Worm (Caenorhabditis elegans) whole organism, L4 larva: Measurements from ENCODE around the gene F09F7.6.

Experiments used
- F49E8.2 ChIP-seq: sonication (generic microtip); optimal IDR thresholded peaks from 2 replicates; lab custom pipeline; 2016; ENCODE audit warnings: missing compliant biosample characterization, mild to moderate bottlenecking, missing genetic modification characterization, borderline replicate concordance
- R02D3.7 ChIP-seq: fragments of 150-350 bp; sonication (generic microtip); optimal IDR thresholded peaks from 3 replicates; lab custom pipeline; 2014; ENCODE audit warnings: missing biosample characterization, missing genetic modification characterization
- Y105C5A.15 ChIP-seq: fragments of 200-800 bp; sonication (Bioruptor generic); IDR thresholded peaks from 2 replicates; pipeline ENCODE4 v1.3.6; 2022; ENCODE audit warnings: missing genetic modification characterization, missing compliant biosample characterization
- Y5F2A.4 ChIP-seq: fragments of 200-800 bp; sonication (Bioruptor generic); optimal IDR thresholded peaks from 2 replicates; lab custom pipeline; 2018; ENCODE audit warnings: mild to moderate bottlenecking, missing genetic modification characterization, missing compliant biosample characterization
- ZK337.2 ChIP-seq: fragments of 200-800 bp; sonication (Bioruptor generic); IDR thresholded peaks from 2 replicates; pipeline ENCODE4 v1.3.6; 2022; ENCODE audit warnings: missing genetic modification reagents, missing genetic modification characterization, missing compliant biosample characterization
- aly-2 ChIP-seq: sonication (generic microtip); optimal IDR thresholded peaks from 2 replicates; lab custom pipeline; 2018; ENCODE audit warnings: missing biosample characterization, missing genetic modification characterization
- ceh-28 ChIP-seq: fragments of 150-350 bp; optimal IDR thresholded peaks from 2 replicates; lab custom pipeline; 2014; ENCODE audit warnings: missing biosample characterization, missing genetic modification reagents, missing genetic modification characterization
- ceh-32 ChIP-seq: sonication (generic microtip); optimal IDR thresholded peaks from 2 replicates; lab custom pipeline; 2016; ENCODE audit warnings: mild to moderate bottlenecking, missing genetic modification characterization, missing compliant biosample characterization; ENCODE audit not compliant: poor library complexity
- ceh-44 ChIP-seq: fragments of 200-800 bp; sonication (Bioruptor generic); IDR thresholded peaks from 2 replicates; pipeline ENCODE4 v1.3.6; 2022; ENCODE audit warnings: missing genetic modification reagents, missing genetic modification characterization, missing compliant biosample characterization
- ceh-62 ChIP-seq: sonication (generic microtip); optimal IDR thresholded peaks from 2 replicates; lab custom pipeline; 2017; ENCODE audit warnings: missing biosample characterization, missing genetic modification characterization
- ceh-82 ChIP-seq: sonication (generic microtip); optimal IDR thresholded peaks from 2 replicates; lab custom pipeline; 2017; ENCODE audit warnings: missing biosample characterization, missing genetic modification characterization
- daf-12 ChIP-seq: fragments of 150-350 bp; optimal IDR thresholded peaks from 2 replicates; lab custom pipeline; 2014; ENCODE audit warnings: missing biosample characterization, missing genetic modification reagents, missing genetic modification characterization
- daf-16 ChIP-seq, 3 experiments: sonication (generic microtip); optimal IDR thresholded peaks; 2 replicates each; lab custom pipeline; 2016 to 2017; ENCODE audit warnings: missing genetic modification characterization in 3 of 3, missing genetic modification reagents in 3 of 3, mild to moderate bottlenecking in 2 of 3, missing compliant biosample characterization in 2 of 3, missing biosample characterization in 1 of 3, moderate library complexity in 1 of 3
- daf-8 ChIP-seq: fragments of 200-800 bp; sonication (Bioruptor generic); IDR thresholded peaks from 2 replicates; pipeline ENCODE4 v1.3.6; 2022; ENCODE audit warnings: missing genetic modification characterization, missing compliant biosample characterization
- dmd-8 ChIP-seq: fragments of 200-800 bp; sonication (Bioruptor generic); IDR thresholded peaks from 2 replicates; pipeline ENCODE4 v1.3.6; 2022; ENCODE audit warnings: missing genetic modification characterization, missing compliant biosample characterization
- dve-1 ChIP-seq: sonication (generic microtip); optimal IDR thresholded peaks from 2 replicates; lab custom pipeline; 2017; ENCODE audit warnings: antibody characterized with exemption, mild to moderate bottlenecking, missing genetic modification characterization, missing compliant biosample characterization; ENCODE audit not compliant: insufficient read depth
- egl-27 ChIP-seq: sonication (generic microtip); optimal IDR thresholded peaks from 3 replicates; lab custom pipeline; 2017; ENCODE audit warnings: missing biosample characterization, missing genetic modification reagents, missing genetic modification characterization
- egl-43 ChIP-seq: fragments of 200-800 bp; sonication (Bioruptor generic); IDR thresholded peaks from 2 replicates; pipeline ENCODE4 v1.3.6; 2022; ENCODE audit warnings: missing genetic modification reagents, missing genetic modification characterization, missing compliant biosample characterization
- fos-1 ChIP-seq: fragments of 150-350 bp; optimal IDR thresholded peaks from 2 replicates; lab custom pipeline; 2014; ENCODE audit warnings: missing biosample characterization, missing genetic modification characterization
- gei-8 ChIP-seq: fragments of 200-800 bp; sonication (Bioruptor generic); optimal IDR thresholded peaks from 2 replicates; lab custom pipeline; 2018; ENCODE audit warnings: mild to moderate bottlenecking, missing genetic modification characterization, missing compliant biosample characterization
- hif-1 ChIP-seq, 2 experiments: sonication (generic microtip); optimal IDR thresholded peaks; 2 replicates each; lab custom pipeline; 2016 to 2017; ENCODE audit warnings: missing compliant biosample characterization in 2 of 2, missing genetic modification characterization in 2 of 2, missing genetic modification reagents in 2 of 2, missing genotype in 2 of 2, mild to moderate bottlenecking in 1 of 2
- hlh-11 ChIP-seq: fragments of 200-800 bp; sonication (Bioruptor generic); optimal IDR thresholded peaks from 2 replicates; lab custom pipeline; 2018; ENCODE audit warnings: mild to moderate bottlenecking, missing genetic modification characterization, missing compliant biosample characterization
- hmg-1.1 ChIP-seq: fragments of 200-800 bp; sonication (Bioruptor generic); IDR thresholded peaks from 2 replicates; pipeline ENCODE4 v1.3.6; 2022; ENCODE audit warnings: missing genetic modification reagents, missing genetic modification characterization, missing compliant biosample characterization
- jun-1 ChIP-seq: fragments of 150-350 bp; optimal IDR thresholded peaks from 2 replicates; lab custom pipeline; 2014; ENCODE audit warnings: missing biosample characterization, missing genetic modification reagents, missing genetic modification characterization
- lim-7 ChIP-seq: fragments of 200-800 bp; sonication (Bioruptor generic); IDR thresholded peaks from 2 replicates; pipeline ENCODE4 v1.3.6; 2022; ENCODE audit warnings: missing genetic modification characterization, missing compliant biosample characterization
- lin-13 ChIP-seq: fragments of 150-350 bp; optimal IDR thresholded peaks from 2 replicates; lab custom pipeline; 2014; ENCODE audit warnings: missing biosample characterization, missing genetic modification reagents, missing genetic modification characterization
- lir-3 ChIP-seq: sonication (generic microtip); optimal IDR thresholded peaks from 2 replicates; lab custom pipeline; 2016; ENCODE audit warnings: mild to moderate bottlenecking, missing genetic modification characterization, missing compliant biosample characterization
- lsy-2 ChIP-seq, 2 experiments: fragments of 150-350 bp in 1 of 2; sonication (generic microtip) in 1 of 2; optimal IDR thresholded peaks; 2 replicates each; lab custom pipeline; 2014 to 2017; ENCODE audit warnings: missing biosample characterization in 2 of 2, missing genetic modification characterization in 2 of 2
- mdt-29 ChIP-seq: fragments of 200-800 bp; sonication (Bioruptor generic); IDR thresholded peaks from 2 replicates; pipeline ENCODE4 v1.3.6; 2022; ENCODE audit warnings: missing genetic modification reagents, missing genetic modification characterization, missing compliant biosample characterization
- mep-1 ChIP-seq: fragments of 150-350 bp; sonication (generic microtip); optimal IDR thresholded peaks from 3 replicates; lab custom pipeline; 2014; ENCODE audit warnings: missing biosample characterization, missing genetic modification characterization
- mxl-3 ChIP-seq: fragments of 200-800 bp; sonication (Bioruptor generic); optimal IDR thresholded peaks from 2 replicates; lab custom pipeline; 2018; ENCODE audit warnings: mild to moderate bottlenecking, missing genetic modification characterization, missing compliant biosample characterization
- nhr-11 ChIP-seq: fragments of 150-350 bp; optimal IDR thresholded peaks from 2 replicates; lab custom pipeline; 2014; ENCODE audit warnings: missing biosample characterization, missing genetic modification characterization
- nhr-28 ChIP-seq: fragments of 150-350 bp; optimal IDR thresholded peaks from 2 replicates; lab custom pipeline; 2014; ENCODE audit warnings: missing biosample characterization, missing genetic modification characterization
- nhr-48 ChIP-seq: sonication (generic microtip); optimal IDR thresholded peaks from 2 replicates; lab custom pipeline; 2016; ENCODE audit warnings: mild to moderate bottlenecking, missing genetic modification characterization, missing compliant biosample characterization
- nhr-6 ChIP-seq: fragments of 150-350 bp; optimal IDR thresholded peaks from 2 replicates; lab custom pipeline; 2014; ENCODE audit warnings: missing biosample characterization, missing genetic modification characterization
- php-3 ChIP-seq: fragments of 200-800 bp; sonication (Bioruptor generic); IDR thresholded peaks from 2 replicates; pipeline ENCODE4 v1.3.6; 2022; ENCODE audit warnings: missing genetic modification reagents, missing genetic modification characterization, missing compliant biosample characterization
- skn-1 ChIP-seq: fragments of 150-350 bp; optimal IDR thresholded peaks from 2 replicates; lab custom pipeline; 2014; ENCODE audit warnings: missing biosample characterization, missing genetic modification characterization
- snpc-1.2 ChIP-seq: fragments of 200-800 bp; sonication (Bioruptor generic); IDR thresholded peaks from 2 replicates; pipeline ENCODE4 v1.3.6; 2022; ENCODE audit warnings: missing genetic modification reagents, missing genetic modification characterization, missing compliant biosample characterization
- spr-1 ChIP-seq: sonication (generic microtip); optimal IDR thresholded peaks from 2 replicates; lab custom pipeline; 2016; ENCODE audit warnings: mild to moderate bottlenecking, missing genetic modification characterization, missing compliant biosample characterization
- spr-3 ChIP-seq: fragments of 200-800 bp; sonication (Bioruptor generic); optimal IDR thresholded peaks from 2 replicates; lab custom pipeline; 2018; ENCODE audit warnings: mild to moderate bottlenecking, missing genetic modification characterization, missing compliant biosample characterization
- tag-97 ChIP-seq: fragments of 200-800 bp; sonication (Bioruptor generic); IDR thresholded peaks from 2 replicates; pipeline ENCODE4 v1.3.6; 2022; ENCODE audit warnings: missing genetic modification characterization, missing compliant biosample characterization
- tra-1 ChIP-seq: fragments of 200-800 bp; sonication (Bioruptor generic); IDR thresholded peaks from 2 replicates; pipeline ENCODE4 v1.3.6; 2022; ENCODE audit warnings: missing genetic modification reagents, missing genetic modification characterization, missing compliant biosample characterization
- unc-130 ChIP-seq: sonication (generic microtip); optimal IDR thresholded peaks from 2 replicates; lab custom pipeline; 2016; ENCODE audit warnings: missing genetic modification reagents, missing genetic modification characterization, missing compliant biosample characterization
- vab-7 ChIP-seq: fragments of 200-800 bp; sonication (Bioruptor generic); IDR thresholded peaks from 2 replicates; pipeline ENCODE4 v1.3.6; 2022; ENCODE audit warnings: missing genetic modification reagents, missing genetic modification characterization, missing compliant biosample characterization
- zag-1 ChIP-seq: fragments of 150-350 bp; optimal IDR thresholded peaks from 2 replicates; lab custom pipeline; 2014; ENCODE audit warnings: missing biosample characterization, missing genetic modification characterization
- zfp-2 ChIP-seq: sonication (generic microtip); optimal IDR thresholded peaks from 2 replicates; lab custom pipeline; 2016; ENCODE audit warnings: mild to moderate bottlenecking, missing genetic modification characterization, missing compliant biosample characterization
- zfp-3 ChIP-seq: fragments of 200-800 bp; sonication (Bioruptor generic); conservative IDR thresholded peaks from 2 replicates; pipeline ENCODE4 v1.3.6; 2022; ENCODE audit warnings: missing genetic modification reagents, missing genetic modification characterization, missing compliant biosample characterization
- zip-11 ChIP-seq: fragments of 200-800 bp; sonication (Bioruptor generic); IDR thresholded peaks from 2 replicates; pipeline ENCODE4 v1.3.6; 2022; ENCODE audit warnings: missing genetic modification characterization, missing compliant biosample characterization
- ztf-11 ChIP-seq: fragments of 150-350 bp; optimal IDR thresholded peaks from 2 replicates; lab custom pipeline; 2014; ENCODE audit warnings: missing biosample characterization, missing genetic modification characterization
- ztf-7 ChIP-seq: fragments of 150-350 bp; optimal IDR thresholded peaks from 2 replicates; lab custom pipeline; 2014; ENCODE audit warnings: missing biosample characterization, missing genetic modification characterization

F09F7.6 gene

DNA sequence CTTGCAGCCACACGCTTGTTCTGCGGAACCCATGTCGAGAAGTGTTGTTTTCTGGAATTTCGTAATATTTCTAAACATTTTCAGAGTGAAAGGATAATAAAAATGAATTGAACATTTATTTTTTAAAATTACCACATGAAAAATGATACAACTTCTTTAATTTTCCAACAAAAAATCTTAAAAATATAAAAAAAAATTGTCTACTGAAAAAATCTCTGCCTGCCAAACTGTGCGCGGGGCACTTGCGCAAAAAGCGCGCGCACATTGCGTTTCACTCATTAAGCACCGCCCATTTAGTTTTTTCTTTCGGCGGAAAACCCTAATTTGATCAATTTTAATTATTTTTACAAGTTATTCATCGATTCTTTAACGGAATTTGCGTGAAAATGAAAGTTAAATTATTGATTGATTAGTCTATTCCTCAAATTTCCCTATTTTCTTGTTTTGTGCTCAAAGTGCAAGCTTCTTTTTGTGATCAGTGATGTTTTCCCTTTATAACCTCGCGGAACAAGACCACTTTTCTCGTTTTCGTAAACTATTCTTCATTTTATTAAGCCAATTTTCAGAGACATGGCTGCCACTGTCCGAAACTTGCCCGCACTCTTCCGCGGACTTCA, 3.1 kb upstream of the F09F7.6 start, which contains the start of the genes nmad-1 and hach-1 (continued):
- no peak for TF ChIP-seq gei-8 (GFP tag; lab: Kevin White, UChicago)
- no peak for TF ChIP-seq jun-1
- no peak for TF ChIP-seq zip-11 (GFP tag; lab: Robert Waterston, UW)
- no peak for TF ChIP-seq ztf-11 (tag; lab: Kevin White, UChicago)
- peak; percentile 69 for TF ChIP-seq nhr-48 (tag; lab: Kevin White, UChicago)
- peak; percentile 13 for TF ChIP-seq zfp-2
- TF ChIP-seq mep-1 = peak; percentile 87
- no peak for TF ChIP-seq mxl-3 (GFP tag; lab: Kevin White, UChicago)
- TF ChIP-seq nhr-6 (tag; lab: Kevin White, UChicago) = peak; percentile 48
- 0 out of 2 replicates have a peak, but pooled peaks have one; percentile 46 for TF ChIP-seq php-3 (GFP tag; lab: Robert Waterston, UW)
- TF ChIP-seq hlh-11 (tag; lab: Kevin White, UChicago) = peak; percentile 67
- no peak for TF ChIP-seq ceh-44
- no peak for TF ChIP-seq fos-1 (tag; lab: Kevin White, UChicago)
- TF ChIP-seq snpc-1.2 (GFP tag; lab: Robert Waterston, UW) = no peak
- no peak for TF ChIP-seq Y105C5A.15 (GFP tag; lab: Robert Waterston, UW)
- 0 out of 2 replicates have a peak, but pooled peaks have one; percentile 57 for TF ChIP-seq egl-43 (GFP tag; lab: Robert Waterston, UW)
- TF ChIP-seq ceh-82 (tag; lab: Kevin White, UChicago) = no peak
- TF ChIP-seq R02D3.7 (tag; lab: Kevin White, UChicago) = no peak
- no peak for TF ChIP-seq nhr-11 (tag; lab: Kevin White, UChicago)
- TF ChIP-seq daf-16 (GFP tag; optimal IDR thresholded peaks at IDR 0.05; lab: Kevin White, UChicago) = peak; percentile 18 to 49
- peak; percentile 48 for TF ChIP-seq daf-16 (tag; optimal IDR thresholded peaks at IDR 0.05; lab: Kevin White, UChicago)
- TF ChIP-seq skn-1 (tag; lab: Kevin White, UChicago) = no peak
- TF ChIP-seq ZK337.2 (GFP tag; lab: Robert Waterston, UW) = no peak
- TF ChIP-seq F49E8.2 (tag; lab: Kevin White, UChicago) = no peak
- TF ChIP-seq Y5F2A.4 = no peak
- TF ChIP-seq mdt-29 (GFP tag; lab: Robert Waterston, UW) = no peak
- TF ChIP-seq zfp-3 = no peak
- TF ChIP-seq ceh-32 (tag; lab: Kevin White, UChicago) = no peak
- peak; percentile 34 for TF ChIP-seq ceh-28 (tag; lab: Kevin White, UChicago)
- peak; percentile 27 for TF ChIP-seq nhr-28
- peak; percentile 79 for TF ChIP-seq dve-1 (tag; lab: Kevin White, UChicago)
- no peak for TF ChIP-seq spr-3 (GFP tag; lab: Kevin White, UChicago)
- TF ChIP-seq unc-130 (GFP tag; lab: Kevin White, UChicago) = peak; percentile 53
- no peak for TF ChIP-seq zag-1 (tag; lab: Kevin White, UChicago)
- peak; percentile 34 for TF ChIP-seq spr-1 (tag; lab: Kevin White, UChicago)
- TF ChIP-seq hmg-1.1 (GFP tag; lab: Robert Waterston, UW) = peak; percentile 80
- no peak for TF ChIP-seq lim-7 (GFP tag; lab: Robert Waterston, UW)
- TF ChIP-seq dmd-8 (GFP tag; lab: Robert Waterston, UW) = no peak
- peak in 1 of 2 experiments; percentile 81 for TF ChIP-seq lsy-2 (tag; optimal IDR thresholded peaks at IDR 0.05; lab: Kevin White, UChicago)
- no peak for TF ChIP-seq lir-3
- no peak for TF ChIP-seq ztf-7 (tag; lab: Kevin White, UChicago)
- TF ChIP-seq daf-8 (GFP tag; lab: Robert Waterston, UW) = no peak
- TF ChIP-seq egl-27 = no peak
- no peak for TF ChIP-seq ceh-62
- no peak for TF ChIP-seq tra-1 (GFP tag; lab: Robert Waterston, UW)
- peak; percentile 73 for TF ChIP-seq vab-7 (GFP tag; lab: Robert Waterston, UW)
- TF ChIP-seq hif-1 (tag; optimal IDR thresholded peaks at IDR 0.05; lab: Kevin White, UChicago) = peak in 1 of 2 experiments; percentile 67
- no peak for TF ChIP-seq aly-2 (tag; lab: Kevin White, UChicago)
- TF ChIP-seq daf-12 = no peak
- TF ChIP-seq lin-13 = peak; percentile 43
- no peak for TF ChIP-seq tag-97 (GFP tag; lab: Robert Waterston, UW)
